Worm (Caenorhabditis elegans) whole organism, L4 larva: ENCODE measurements around the gene srp-6.

Source experiments
- daf-12 ChIP-seq: fragments of 150-350 bp; optimal IDR thresholded peaks from 2 replicates; lab custom pipeline; 2014; ENCODE audit warnings: missing biosample characterization, missing genetic modification reagents, missing genetic modification characterization
- fkh-10 ChIP-seq: fragments of 150-350 bp; optimal IDR thresholded peaks from 2 replicates; lab custom pipeline; 2014; ENCODE audit warnings: missing biosample characterization, missing genetic modification reagents, missing genetic modification characterization
- fos-1 ChIP-seq: fragments of 150-350 bp; optimal IDR thresholded peaks from 2 replicates; lab custom pipeline; 2014; ENCODE audit warnings: missing biosample characterization, missing genetic modification characterization
- lim-7 ChIP-seq: fragments of 200-800 bp; sonication (Bioruptor generic); IDR thresholded peaks from 2 replicates; pipeline ENCODE4 v1.3.6; 2022; ENCODE audit warnings: missing genetic modification characterization, missing compliant biosample characterization
- lin-15B ChIP-seq: fragments of 150-350 bp; sonication (generic microtip); optimal IDR thresholded peaks from 3 replicates; lab custom pipeline; 2014; ENCODE audit warnings: missing biosample characterization, missing genetic modification characterization
- pqm-1 ChIP-seq: sonication (generic microtip); optimal IDR thresholded peaks from 2 replicates; lab custom pipeline; 2017; ENCODE audit warnings: missing biosample characterization, missing genetic modification characterization

DNA sequence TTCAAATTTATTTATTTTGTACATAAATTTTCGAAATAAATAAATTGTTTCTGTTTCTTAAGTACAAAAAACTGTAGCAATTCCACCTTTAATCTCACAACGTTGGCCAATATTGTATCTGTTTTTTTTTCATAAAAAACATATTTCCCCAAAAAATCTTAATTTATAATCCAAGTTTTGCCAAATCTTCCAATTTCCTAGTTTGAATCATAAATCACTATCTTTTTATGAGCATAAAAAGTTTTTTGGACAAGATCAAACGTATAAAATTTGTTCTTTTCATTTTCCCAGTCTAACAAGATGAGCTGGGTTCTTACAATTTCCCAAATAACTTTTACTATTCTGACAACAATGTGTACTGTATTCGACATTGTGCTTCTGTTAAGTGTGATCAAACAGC is 34.3 kb upstream of the srp-6 start, which contains the start of gene srxa-4:
- TF ChIP-seq fos-1 (no peak), fkh-10 (GFP tag; lab: Kevin White, UChicago) (no peak), daf-12 (no peak), pqm-1 (tag; lab: Kevin White, UChicago) (no peak), lim-7 (no peak), lin-15B (no peak)
